Worm (Caenorhabditis elegans) whole organism, early embryonic: ENCODE measurements around the gene F54F7.14.

Experiments
- B0310.2 ChIP-seq: sonication (generic microtip); optimal IDR thresholded peaks from 2 replicates; lab custom pipeline; 2016; ENCODE audit warnings: mild to moderate bottlenecking, missing genetic modification characterization, missing compliant biosample characterization
- F13C5.2 ChIP-seq: sonication (generic microtip); optimal IDR thresholded peaks from 2 replicates; lab custom pipeline; 2017; ENCODE audit warnings: mild to moderate bottlenecking, missing genetic modification characterization, inconsistent platforms, missing compliant biosample characterization
- aly-1 ChIP-seq: sonication (generic microtip); optimal IDR thresholded peaks from 2 replicates; lab custom pipeline; 2016; ENCODE audit warnings: missing genetic modification characterization, missing compliant biosample characterization
- ama-1 ChIP-seq: fragments of 150-350 bp; optimal IDR thresholded peaks from 2 replicates; lab custom pipeline; 2014
- ceh-13 ChIP-seq: fragments of 200-800 bp; sonication (Bioruptor generic); optimal IDR thresholded peaks from 2 replicates; lab custom pipeline; 2018; ENCODE audit warnings: mild to moderate bottlenecking, missing genetic modification characterization, missing compliant biosample characterization
- ceh-36 ChIP-seq: sonication (generic microtip); optimal IDR thresholded peaks from 2 replicates; lab custom pipeline; 2016; ENCODE audit warnings: missing genetic modification characterization, inconsistent platforms, missing compliant biosample characterization
- ets-7 ChIP-seq: sonication (generic microtip); optimal IDR thresholded peaks from 2 replicates; lab custom pipeline; 2016; ENCODE audit warnings: missing genotype, missing genetic modification characterization, missing compliant biosample characterization
- flt-1 ChIP-seq: fragments of 200-800 bp; sonication (Bioruptor generic); IDR thresholded peaks from 2 replicates; pipeline ENCODE4 v1.3.6; 2022; ENCODE audit warnings: missing genetic modification characterization, missing compliant biosample characterization
- hmbx-1 ChIP-seq: sonication (generic microtip); optimal IDR thresholded peaks from 2 replicates; lab custom pipeline; 2016; ENCODE audit warnings: mild to moderate bottlenecking, missing genetic modification characterization, missing compliant biosample characterization
- hmg-4 ChIP-seq: fragments of 200-800 bp; sonication (Bioruptor generic); optimal IDR thresholded peaks from 2 replicates; lab custom pipeline; 2018; ENCODE audit warnings: mild to moderate bottlenecking, missing genetic modification characterization, missing compliant biosample characterization
- hnd-1 ChIP-seq: sonication (generic microtip); optimal IDR thresholded peaks from 2 replicates; lab custom pipeline; 2016; ENCODE audit warnings: missing genetic modification characterization, missing compliant biosample characterization
- pes-1 ChIP-seq: fragments of 200-800 bp; sonication (Bioruptor generic); IDR thresholded peaks from 2 replicates; pipeline ENCODE4 v1.3.6; 2022; ENCODE audit warnings: missing genetic modification reagents, missing genetic modification characterization, missing compliant biosample characterization
- scrt-1 ChIP-seq: fragments of 200-800 bp; sonication (Bioruptor generic); IDR thresholded peaks from 2 replicates; pipeline ENCODE4 v1.3.6; 2022; ENCODE audit warnings: missing genetic modification characterization, missing compliant biosample characterization
- sea-1 ChIP-seq: fragments of 200-800 bp; sonication (Bioruptor generic); conservative IDR thresholded peaks from 2 replicates; pipeline ENCODE4 v1.3.6; 2022; ENCODE audit warnings: missing genetic modification characterization, missing compliant biosample characterization
- tbx-11 ChIP-seq: fragments of 200-800 bp; sonication (Bioruptor generic); IDR thresholded peaks from 2 replicates; pipeline ENCODE4 v1.3.6; 2022; ENCODE audit warnings: missing genetic modification characterization, missing compliant biosample characterization
- tbx-37 ChIP-seq: fragments of 200-800 bp; sonication (Bioruptor generic); conservative IDR thresholded peaks from 2 replicates; pipeline ENCODE4 v1.3.6; 2022; ENCODE audit warnings: missing genetic modification reagents, missing genetic modification characterization, missing compliant biosample characterization
- tra-4 ChIP-seq: sonication (generic microtip); optimal IDR thresholded peaks from 2 replicates; lab custom pipeline; 2017; ENCODE audit warnings: missing genetic modification characterization, missing compliant biosample characterization

Gene F54F7.14

ce11 chrX:11865083-11865482 is 14.4 kb downstream of the F54F7.14 start, which contains the start of gene F54F7.6:
TSS of gene F54F7.6 (plus strand) at chrX:11865383.
- TF ChIP-seq pes-1 (GFP tag; lab: Robert Waterston, UW) (no peak), ets-7 (tag; lab: Kevin White, UChicago) (no peak), ceh-36 (no peak)

DNA sequence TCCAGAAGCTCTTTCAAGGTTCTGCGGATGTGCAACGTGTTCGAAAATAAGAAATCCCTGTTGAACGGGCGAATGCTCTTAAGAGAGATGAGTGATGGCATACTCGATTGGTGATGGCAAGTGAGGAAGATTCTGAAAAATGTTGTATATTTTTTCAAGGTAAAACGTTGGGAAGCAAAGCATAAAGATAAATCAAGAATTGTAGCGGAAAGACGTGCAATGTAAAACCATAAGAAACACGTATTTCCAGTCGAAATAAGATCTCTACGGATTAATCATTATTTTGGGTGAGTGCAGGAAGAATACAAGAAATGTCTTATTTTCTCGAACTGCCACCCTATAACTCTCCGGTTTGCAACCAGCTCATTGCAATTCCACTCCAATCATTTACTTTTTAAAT is 18.6 kb downstream of the F54F7.14 start, which contains the start of gene dot-1.2:
Gene dot-1.2, minus strand, starts transcription at position 101 of the 400 bp plus-strand sequence.
- TF ChIP-seq B0310.2 (tag; lab: Kevin White, UChicago) (no peak), tbx-37 (GFP tag; lab: Robert Waterston, UW) (no peak), sea-1 (GFP tag; lab: Robert Waterston, UW) (no peak), ceh-36 (no peak), hmbx-1 (tag; lab: Kevin White, UChicago) (no peak), hmg-4 (GFP tag; lab: Kevin White, UChicago) (no peak), scrt-1 (GFP tag; lab: Robert Waterston, UW) (no peak), flt-1 (no peak), pes-1 (GFP tag; lab: Robert Waterston, UW) (no peak), ama-1 (lab: Kevin White, UChicago) (no peak)

ce11 chrX:11870393-11870792 is 19.7 kb downstream of the F54F7.14 start:
- TF ChIP-seq pes-1 (GFP tag; lab: Robert Waterston, UW) (no peak), ets-7 (tag; lab: Kevin White, UChicago) (peak; percentile 60)

DNA sequence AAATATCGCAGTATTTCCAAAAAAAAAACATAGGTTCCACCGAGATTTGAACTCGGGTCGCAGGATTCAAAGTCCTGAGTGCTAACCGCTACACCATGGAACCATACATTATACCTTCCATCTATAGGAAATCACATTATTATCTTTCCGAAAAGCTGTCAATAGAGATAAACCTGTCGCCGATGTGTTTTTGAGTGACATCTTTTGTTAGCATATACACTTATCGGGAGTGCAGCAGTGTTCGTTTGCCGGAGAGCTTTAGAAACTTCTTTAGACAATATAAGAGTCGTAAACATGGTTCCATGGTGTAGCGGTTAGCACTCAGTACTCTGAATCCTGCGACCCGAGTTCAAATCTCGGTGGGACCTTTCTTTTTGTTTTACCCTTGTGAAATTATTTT is 21.5 kb downstream of the F54F7.14 start:
- TF ChIP-seq ets-7 (tag; lab: Kevin White, UChicago) (no peak), scrt-1 (GFP tag; lab: Robert Waterston, UW) (0 out of 2 replicates have a peak, but pooled peaks have one; percentile 16)

ce11 chrX:11875260-11875659 is 24.6 kb downstream of the F54F7.14 start, which contains the start of gene Y62H9A.1:
TSS of gene Y62H9A.1 (plus strand) at chrX:11875541.
- TF ChIP-seq flt-1 (no peak), B0310.2 (tag; lab: Kevin White, UChicago) (no peak), ceh-36 (no peak), ama-1 (lab: Kevin White, UChicago) (no peak), tra-4 (tag; lab: Kevin White, UChicago) (no peak)

ce11 chrX:11878109-11878508 is 27.4 kb downstream of the F54F7.14 start, which contains the start of gene Y62H9A.2:
TSS of gene Y62H9A.2 (minus strand) at chrX:11878209.
- TF ChIP-seq ceh-13 (no peak), sea-1 (GFP tag; lab: Robert Waterston, UW) (no peak), tbx-37 (GFP tag; lab: Robert Waterston, UW) (no peak)

DNA sequence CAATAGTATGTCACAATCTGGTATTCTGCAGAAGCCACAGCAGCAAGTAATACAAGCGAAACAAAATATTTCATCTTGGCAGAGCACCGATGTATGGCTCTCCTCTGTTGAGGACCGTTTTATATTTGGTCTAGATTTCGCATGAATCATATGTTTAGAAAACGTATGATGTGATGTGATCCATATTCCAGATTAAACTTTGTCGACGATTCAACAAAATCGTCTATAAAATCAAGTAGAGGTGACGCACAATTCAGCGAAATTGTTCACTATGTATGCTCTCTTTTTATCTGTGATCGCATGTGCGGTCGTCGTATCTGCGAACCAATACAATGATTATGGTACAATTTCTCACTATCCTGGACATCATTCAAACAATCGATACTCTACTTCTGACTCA is 29.2 kb downstream of the F54F7.14 start, which contains the start of the genes Y62H9A.3 and Y62H9A.4:
Gene Y62H9A.3, minus strand, starts transcription at position 101 of the 400 bp plus-strand sequence.
Gene Y62H9A.4, plus strand, starts transcription at position 256 of the 400 bp plus-strand sequence.
- TF ChIP-seq pes-1 (GFP tag; lab: Robert Waterston, UW) = no peak
- TF ChIP-seq ets-7 (tag; lab: Kevin White, UChicago) = no peak
- TF ChIP-seq B0310.2 (tag; lab: Kevin White, UChicago) = no peak
- TF ChIP-seq flt-1 = no peak
- no peak for TF ChIP-seq F13C5.2 (tag; lab: Kevin White, UChicago)
- no peak for TF ChIP-seq tbx-11
- TF ChIP-seq hmbx-1 (tag; lab: Kevin White, UChicago) = no peak
- TF ChIP-seq ceh-36 = no peak

- TF ChIP-seq flt-1 = no peak
- TF ChIP-seq hmbx-1 (tag; lab: Kevin White, UChicago) = no peak
- no peak for TF ChIP-seq tbx-37 (GFP tag; lab: Robert Waterston, UW)
- TF ChIP-seq ceh-36 = no peak
- TF ChIP-seq ets-7 (tag; lab: Kevin White, UChicago) = no peak
- no peak for TF ChIP-seq F13C5.2 (tag; lab: Kevin White, UChicago)
- no peak for TF ChIP-seq sea-1 (GFP tag; lab: Robert Waterston, UW)
- TF ChIP-seq hmg-4 (GFP tag; lab: Kevin White, UChicago) = no peak
- no peak for TF ChIP-seq hnd-1 (tag; lab: Kevin White, UChicago)
- TF ChIP-seq scrt-1 (GFP tag; lab: Robert Waterston, UW) = no peak
Measured at ce11 chrX:11882800-11883199, 32.1 kb downstream of the F54F7.14 start, which contains the start of the genes Y62H9A.5 and ule-5. TSS of gene Y62H9A.5 (minus strand) at chrX:11882900. TSS of gene ule-5 (plus strand) at chrX:11883127.

ce11 chrX:11885577-11885976 is 34.9 kb downstream of the F54F7.14 start, which contains the start of gene Y62H9A.7:
TSS of gene Y62H9A.7 (minus strand) at chrX:11885677.
- TF ChIP-seq pes-1 (GFP tag; lab: Robert Waterston, UW) (no peak), ama-1 (lab: Kevin White, UChicago) (no peak), hmg-4 (GFP tag; lab: Kevin White, UChicago) (no peak), B0310.2 (tag; lab: Kevin White, UChicago) (no peak), tbx-11 (no peak), sea-1 (GFP tag; lab: Robert Waterston, UW) (no peak), hmbx-1 (tag; lab: Kevin White, UChicago) (no peak), ets-7 (tag; lab: Kevin White, UChicago) (no peak), flt-1 (no peak), hnd-1 (tag; lab: Kevin White, UChicago) (no peak), tra-4 (tag; lab: Kevin White, UChicago) (no peak), ceh-13 (no peak), F13C5.2 (tag; lab: Kevin White, UChicago) (no peak), aly-1 (tag; lab: Kevin White, UChicago) (no peak), ceh-36 (no peak)
